ENCODE assay signal across 5 fruit fly cellular contexts in the genomic region with DNA sequence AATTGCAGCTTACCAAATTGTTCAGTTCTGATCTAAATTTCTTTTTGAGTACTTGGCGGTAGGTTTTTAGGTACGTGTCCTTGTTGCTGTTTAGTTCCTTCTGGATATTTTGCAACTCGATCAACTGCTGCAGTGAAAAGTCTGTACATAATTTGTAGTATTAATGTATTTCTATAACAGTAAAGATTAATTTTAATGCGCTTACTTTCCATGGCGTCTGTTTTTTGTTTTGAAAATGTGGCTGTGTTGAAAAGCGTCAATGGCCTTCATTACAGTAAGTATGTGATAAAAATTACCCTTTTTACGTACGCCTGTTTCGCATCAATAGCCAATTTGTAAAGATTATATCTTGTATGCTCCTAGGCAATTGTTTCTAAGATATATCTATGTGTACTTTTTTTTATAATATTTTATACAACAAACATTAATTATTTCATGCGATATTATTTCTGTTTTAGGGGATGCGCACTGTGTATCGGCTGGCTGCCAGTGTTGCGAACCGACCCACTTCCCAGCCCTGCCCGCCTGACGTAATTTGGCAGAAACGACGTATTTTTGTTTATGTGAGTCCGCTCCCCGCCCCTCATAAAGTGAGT.
TF ChIP-seq lines count a peak whose summit lies in the region.

A gene (minus strand): TSS at position 236 of the 596 bp plus-strand sequence.
A gene (plus strand): TSS at position 489 of the 596 bp plus-strand sequence.

TF ChIP-seq in whole organism, adult, 20 proteins besides CTCF, POLR2A, EP300 and RAD21 (continued from another document):
- TF ChIP-seq toe (GFP tag; optimal IDR thresholded peaks at IDR 0.05; lab: Kevin White, UChicago) (peak; percentile 88), CG11617 (GFP tag; optimal IDR thresholded peaks at IDR 0.05; lab: Kevin White, UChicago) (peak; percentile 94), bab1 (GFP tag; optimal IDR thresholded peaks at IDR 0.05; lab: Kevin White, UChicago) (peak; percentile 90), cic (GFP tag; optimal IDR thresholded peaks at IDR 0.05; lab: Kevin White, UChicago) (peak; percentile 82)

TF ChIP-seq in whole organism, embryonic, 481 proteins besides CTCF, POLR2A, EP300 and RAD21 (continued from another document and continues in another):
- TF ChIP-seq Kr (GFP tag; optimal IDR thresholded peaks at IDR 0.05; lab: Kevin White, UChicago) = no peak
- TF ChIP-seq Med (GFP tag; lab: Kevin White, UChicago) = peak; percentile 97
- TF ChIP-seq Ravus (GFP tag; IDR thresholded peaks at IDR 0.05; lab: Robert Waterston, UW) = peak; percentile 94
- TF ChIP-seq CG14050 (GFP tag; IDR thresholded peaks at IDR 0.05; lab: Robert Waterston, UW) = peak; percentile 97
- peak; percentile 90 for TF ChIP-seq CG15514 (GFP tag; optimal IDR thresholded peaks at IDR 0.05; lab: Kevin White, UChicago)
- peak; percentile 93 for TF ChIP-seq CG7357 (GFP tag; IDR thresholded peaks at IDR 0.05; lab: Robert Waterston, UW)
- peak; percentile 95 for TF ChIP-seq unpg (GFP tag; optimal IDR thresholded peaks at IDR 0.05; lab: Kevin White, UChicago)
- peak; percentile 87 for TF ChIP-seq onecut (GFP tag; IDR thresholded peaks at IDR 0.05; lab: Robert Waterston, UW)
- no peak; the same call in 1 of the 3 replicates for TF ChIP-seq HLH4C (GFP tag; IDR thresholded peaks at IDR 0.05; lab: Robert Waterston, UW; ENCODE audit: partially characterized antibody)
- TF ChIP-seq CG1792 (GFP tag; optimal IDR thresholded peaks at IDR 0.05; lab: Kevin White, UChicago) = peak; percentile 71
- TF ChIP-seq hb (GFP tag; IDR thresholded peaks at IDR 0.05; lab: Robert Waterston, UW; ENCODE audit: partially characterized antibody) = peak; percentile 17; the same call in 1 of the 3 replicates
- TF ChIP-seq en (GFP tag; optimal IDR thresholded peaks at IDR 0.05; lab: Kevin White, UChicago) = no peak
- peak; percentile 80 to 96 for TF ChIP-seq bsh (GFP tag; optimal IDR thresholded peaks at IDR 0.05; lab: Kevin White, UChicago)
- peak; percentile 61 for TF ChIP-seq pb (GFP tag; optimal IDR thresholded peaks at IDR 0.05; lab: Kevin White, UChicago)
- peak; percentile 86 for TF ChIP-seq dati (GFP tag; IDR thresholded peaks at IDR 0.05; lab: Robert Waterston, UW)
- peak; percentile 10 for TF ChIP-seq eyg (GFP tag; optimal IDR thresholded peaks at IDR 0.05; lab: Kevin White, UChicago)
- TF ChIP-seq CG10274 (GFP tag; optimal IDR thresholded peaks at IDR 0.05; lab: Kevin White, UChicago) = peak; percentile 68
- TF ChIP-seq amos (GFP tag; IDR thresholded peaks at IDR 0.05; lab: Robert Waterston, UW; ENCODE audit: partially characterized antibody) = peak; percentile 36; the same call in 1 of the 2 replicates
- TF ChIP-seq NC2α (GFP tag; optimal IDR thresholded peaks at IDR 0.05; lab: Kevin White, UChicago) = peak; percentile 44
- TF ChIP-seq nau (GFP tag; optimal IDR thresholded peaks at IDR 0.05; lab: Kevin White, UChicago) = peak; percentile 90
- peak; percentile 84 for TF ChIP-seq Spps (tag; optimal IDR thresholded peaks at IDR 0.05; lab: Kevin White, UChicago)
- TF ChIP-seq C15 (GFP tag; IDR thresholded peaks at IDR 0.05; lab: Robert Waterston, UW) = peak; percentile 96
- peak; percentile 88 for TF ChIP-seq CG6765 (GFP tag; optimal IDR thresholded peaks at IDR 0.05; lab: Kevin White, UChicago)
- peak; percentile 92 for TF ChIP-seq Poxn (GFP tag; IDR thresholded peaks at IDR 0.05; lab: Robert Waterston, UW)
- peak; percentile 96 for TF ChIP-seq az2 (GFP tag; optimal IDR thresholded peaks at IDR 0.05; lab: Kevin White, UChicago)
- TF ChIP-seq CG10543 (GFP tag; optimal IDR thresholded peaks at IDR 0.05; lab: Kevin White, UChicago) = peak; percentile 95
- TF ChIP-seq CG10321 (GFP tag; IDR thresholded peaks at IDR 0.05; lab: Robert Waterston, UW) = peak; percentile 83
- peak; percentile 91 for TF ChIP-seq CG33557 (GFP tag; optimal IDR thresholded peaks at IDR 0.05; lab: Kevin White, UChicago)
- peak; percentile 91 for TF ChIP-seq CG15601 (tag; optimal IDR thresholded peaks at IDR 0.05; lab: Kevin White, UChicago)

TF ChIP-seq in whole organism, prepupa, 60 proteins besides CTCF, POLR2A, EP300 and RAD21 (continued from another document and continues in another):
- TF ChIP-seq Blimp-1 (GFP tag; optimal IDR thresholded peaks at IDR 0.05; lab: Kevin White, UChicago) (peak; percentile 90), svp (GFP tag; lab: Kevin White, UChicago) (peak; percentile 98), CG9139 (GFP tag; optimal IDR thresholded peaks at IDR 0.05; lab: Kevin White, UChicago) (peak; percentile 89), CG11762 (GFP tag; optimal IDR thresholded peaks at IDR 0.05; lab: Kevin White, UChicago; ENCODE audit: insufficient read depth) (peak; percentile 94), CG31627 (GFP tag; optimal IDR thresholded peaks at IDR 0.05; lab: Kevin White, UChicago) (peak; percentile 95), CG8632 (GFP tag; optimal IDR thresholded peaks at IDR 0.05; lab: Kevin White, UChicago) (peak; percentile 97), cyc (GFP tag; optimal IDR thresholded peaks at IDR 0.05; lab: Kevin White, UChicago) (peak; percentile 95), lz (GFP tag; optimal IDR thresholded peaks at IDR 0.05; lab: Kevin White, UChicago) (peak; percentile 96), Sox102F (GFP tag; optimal IDR thresholded peaks at IDR 0.05; lab: Kevin White, UChicago) (peak; percentile 95), eg (GFP tag; IDR thresholded peaks at IDR 0.05; lab: Robert Waterston, UW) (peak; percentile 97), CG34406 (GFP tag; optimal IDR thresholded peaks at IDR 0.05; lab: Kevin White, UChicago) (peak; percentile 96), Met (GFP tag; optimal IDR thresholded peaks at IDR 0.05; lab: Kevin White, UChicago) (peak; percentile 96), Lpt (GFP tag; optimal IDR thresholded peaks at IDR 0.05; lab: Kevin White, UChicago) (peak; percentile 88), ss (GFP tag; optimal IDR thresholded peaks at IDR 0.05; lab: Kevin White, UChicago) (peak; percentile 90 to 93), Ets96B (tag; optimal IDR thresholded peaks at IDR 0.05; lab: Kevin White, UChicago) (peak; percentile 96), spab (GFP tag; optimal IDR thresholded peaks at IDR 0.05; lab: Kevin White, UChicago) (no peak), CG11902 (GFP tag; optimal IDR thresholded peaks at IDR 0.05; lab: Kevin White, UChicago) (peak; percentile 96), fd85E (GFP tag; optimal IDR thresholded peaks at IDR 0.05; lab: Kevin White, UChicago) (peak; percentile 88), CG1621 (tag; optimal IDR thresholded peaks at IDR 0.05; lab: Kevin White, UChicago) (peak; percentile 91), vri (GFP tag; optimal IDR thresholded peaks at IDR 0.05; lab: Kevin White, UChicago) (peak; percentile 98), acj6 (GFP tag; optimal IDR thresholded peaks at IDR 0.05; lab: Kevin White, UChicago) (peak; percentile 97), Sox14 (GFP tag; optimal IDR thresholded peaks at IDR 0.05; lab: Kevin White, UChicago) (peak; percentile 94), CG8319 (GFP tag; optimal IDR thresholded peaks at IDR 0.05; lab: Kevin White, UChicago) (peak; percentile 95), CG15336 (GFP tag; IDR thresholded peaks at IDR 0.05; lab: Robert Waterston, UW) (peak; percentile 97), Eip93F (GFP tag; optimal IDR thresholded peaks at IDR 0.05; lab: Kevin White, UChicago) (peak; percentile 86), fkh (GFP tag; optimal IDR thresholded peaks at IDR 0.05; lab: Kevin White, UChicago) (no peak), dac (GFP tag; optimal IDR thresholded peaks at IDR 0.05; lab: Kevin White, UChicago) (peak; percentile 81), CG6792 (GFP tag; optimal IDR thresholded peaks at IDR 0.05; lab: Kevin White, UChicago) (peak; percentile 96), Hr4 (GFP tag; optimal IDR thresholded peaks at IDR 0.05; lab: Kevin White, UChicago) (peak; percentile 95), CG32006 (GFP tag; optimal IDR thresholded peaks at IDR 0.05; lab: Kevin White, UChicago) (peak; percentile 95), CG8119 (GFP tag; IDR thresholded peaks at IDR 0.05; lab: Robert Waterston, UW) (peak; percentile 97)

TF ChIP-seq in whole organism, pupa, 21 proteins besides CTCF, POLR2A, EP300 and RAD21 (continued from another document):
- TF ChIP-seq CG4496 (GFP tag; IDR thresholded peaks at IDR 0.05; lab: Robert Waterston, UW) (peak; percentile 99), rn (GFP tag; IDR thresholded peaks at IDR 0.05; lab: Robert Waterston, UW) (peak; percentile 97)

TF ChIP-seq in whole organism, wandering third instar larva, 38 proteins besides CTCF, POLR2A, EP300 and RAD21 (continued from another document):
- peak; percentile 96 for TF ChIP-seq h (GFP tag; optimal IDR thresholded peaks at IDR 0.05; lab: Kevin White, UChicago)
- no peak for TF ChIP-seq tai (GFP tag; optimal IDR thresholded peaks at IDR 0.05; lab: Kevin White, UChicago)
- peak; percentile 91 for TF ChIP-seq dsf (GFP tag; optimal IDR thresholded peaks at IDR 0.05; lab: Kevin White, UChicago; ENCODE audit: borderline replicate concordance)
- peak; percentile 90 for TF ChIP-seq CG9705 (GFP tag; optimal IDR thresholded peaks at IDR 0.05; lab: Kevin White, UChicago)
- TF ChIP-seq HLH106 (tag; optimal IDR thresholded peaks at IDR 0.05; lab: Kevin White, UChicago) = peak; percentile 97
- TF ChIP-seq dmrt93B (GFP tag; optimal IDR thresholded peaks at IDR 0.05; lab: Kevin White, UChicago) = peak; percentile 97
- TF ChIP-seq Rel (GFP tag; optimal IDR thresholded peaks at IDR 0.05; lab: Kevin White, UChicago) = no peak
- peak; percentile 83 for TF ChIP-seq Rel (tag; optimal IDR thresholded peaks at IDR 0.05; lab: Kevin White, UChicago)
- peak; percentile 97 for TF ChIP-seq OdsH (GFP tag; optimal IDR thresholded peaks at IDR 0.05; lab: Kevin White, UChicago)
- TF ChIP-seq Dfd (GFP tag; optimal IDR thresholded peaks at IDR 0.05; lab: Kevin White, UChicago) = no peak
- no peak for TF ChIP-seq Hr78 (GFP tag; optimal IDR thresholded peaks at IDR 0.05; lab: Kevin White, UChicago)
- TF ChIP-seq jim (GFP tag; optimal IDR thresholded peaks at IDR 0.05; lab: Kevin White, UChicago) = no peak
- TF ChIP-seq pan (optimal IDR thresholded peaks at IDR 0.05; lab: Kevin White, UChicago) = no peak
- TF ChIP-seq usp (GFP tag; optimal IDR thresholded peaks at IDR 0.05; lab: Kevin White, UChicago) = no peak
- peak; percentile 92 for TF ChIP-seq Jra (GFP tag; optimal IDR thresholded peaks at IDR 0.05; lab: Kevin White, UChicago)
- TF ChIP-seq brk (GFP tag; optimal IDR thresholded peaks at IDR 0.05; lab: Kevin White, UChicago) = peak; percentile 96
- TF ChIP-seq foxo (GFP tag; optimal IDR thresholded peaks at IDR 0.05; lab: Kevin White, UChicago) = peak in 1 of 2 experiments; percentile 97
- TF ChIP-seq psq (GFP tag; optimal IDR thresholded peaks at IDR 0.05; lab: Kevin White, UChicago) = peak; percentile 95
- peak; percentile 92 for TF ChIP-seq sv (GFP tag; optimal IDR thresholded peaks at IDR 0.05; lab: Kevin White, UChicago)
